Worm (Caenorhabditis elegans): Measurements from ENCODE around the gene clec-208.

ce11 chrV:2122517-2122916 is 24.8 kb downstream of the clec-208 start, which contains the start of gene F22F7.2:
- TF ChIP-seq flt-1 (GFP tag; IDR thresholded peaks at IDR 0.05) (no peak), tbx-11 (GFP tag; IDR thresholded peaks at IDR 0.05) (no peak), tra-4 (tag; optimal IDR thresholded peaks at IDR 0.05) (no peak), hmbx-1 (tag; optimal IDR thresholded peaks at IDR 0.05) (no peak), hmg-4 (GFP tag; optimal IDR thresholded peaks at IDR 0.05) (no peak), ama-1 (optimal IDR thresholded peaks at IDR 0.05) (no peak), aly-1 (tag; optimal IDR thresholded peaks at IDR 0.05) (no peak)

Data from whole organism, early embryonic.